Worm (Caenorhabditis elegans): Measurements from ENCODE around the gene pgp-14.

pgp-14 gene

DNA sequence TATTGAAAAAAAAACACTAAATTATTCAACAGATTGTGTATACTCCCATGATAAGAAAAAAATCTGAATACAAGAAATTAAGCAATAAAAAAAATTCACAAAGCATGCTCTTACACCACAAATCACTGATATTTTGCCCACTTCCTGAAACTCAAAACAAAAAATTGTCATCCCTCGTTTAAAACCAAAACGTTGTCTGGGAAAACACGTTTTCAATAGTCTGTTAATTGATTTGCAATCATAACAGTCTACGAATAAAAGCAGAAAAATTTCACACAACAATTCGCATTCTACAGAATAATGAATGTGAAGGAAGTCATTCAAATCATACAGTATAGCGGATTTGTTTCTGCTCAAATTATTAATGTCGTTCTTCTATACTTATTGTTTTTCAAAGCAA, 38.2 kb upstream of the pgp-14 start, which contains the start of gene str-124:
TSS of gene str-124 (plus strand) at position 301 of the 400 bp plus-strand sequence.
- TF ChIP-seq nhr-11 (tag; optimal IDR thresholded peaks at IDR 0.05) (no peak), pqm-1 (tag; optimal IDR thresholded peaks at IDR 0.05) (no peak), aly-2 (tag; optimal IDR thresholded peaks at IDR 0.05) (no peak), pax-3 (tag; optimal IDR thresholded peaks at IDR 0.05) (no peak), lin-15B (tag; optimal IDR thresholded peaks at IDR 0.05) (no peak), nhr-12 (tag; optimal IDR thresholded peaks at IDR 0.05) (no peak), hlh-17 (GFP tag; optimal IDR thresholded peaks at IDR 0.05; ENCODE audit: borderline replicate concordance) (no peak), unc-62 (GFP tag; optimal IDR thresholded peaks at IDR 0.05) (no peak), nhr-19 (GFP tag; conservative IDR thresholded peaks at IDR 0.05) (no peak), lir-3 (tag; optimal IDR thresholded peaks at IDR 0.05; ENCODE audit: poor library complexity) (no peak)

DNA sequence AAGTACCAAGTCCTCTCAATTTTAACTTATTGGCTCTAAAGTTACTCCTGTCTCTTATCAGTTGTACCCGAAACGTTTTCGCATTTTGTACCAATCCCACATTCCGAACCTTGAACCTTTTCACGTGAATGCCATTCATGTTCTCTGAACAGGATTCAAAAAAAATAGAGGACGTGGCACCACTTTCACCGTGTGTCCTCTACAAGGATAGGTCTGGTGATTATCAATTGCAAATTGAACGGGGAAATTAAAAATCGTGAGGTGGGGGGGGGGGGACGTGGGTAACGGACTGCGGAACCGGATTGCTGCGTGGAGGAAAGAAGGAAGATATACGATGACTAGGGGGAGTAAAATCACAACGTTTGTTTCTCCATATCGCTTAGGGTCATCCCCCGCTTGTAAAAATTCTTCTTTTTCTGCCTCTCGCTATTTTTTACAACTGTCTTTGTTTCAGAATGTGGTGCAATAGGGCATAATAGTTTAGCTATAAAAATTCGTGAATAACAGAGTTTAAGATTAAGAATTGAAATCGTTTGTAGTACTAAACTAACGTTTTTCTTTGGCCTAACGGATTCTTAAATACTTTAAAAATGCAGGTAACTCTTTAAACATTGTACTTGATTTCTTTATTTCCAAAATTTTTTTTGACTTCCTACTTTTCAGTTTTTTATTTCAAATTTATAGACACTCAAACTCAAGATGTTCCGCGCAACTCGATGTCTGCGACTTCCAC, 32.5 kb upstream of the pgp-14 start, which contains the start of gene alh-13:
TSS of gene alh-13 (plus strand) at position 683 of the 733 bp plus-strand sequence.
- TF ChIP-seq blmp-1 (tag; optimal IDR thresholded peaks at IDR 0.05) (peak; percentile 72), ets-5 (GFP tag; IDR thresholded peaks at IDR 0.05) (no peak), fkh-10 (GFP tag; optimal IDR thresholded peaks at IDR 0.05) (no peak), nhr-237 (tag; optimal IDR thresholded peaks at IDR 0.05) (no peak), isw-1 (GFP tag; IDR thresholded peaks at IDR 0.05) (no peak), fkh-8 (tag; optimal IDR thresholded peaks at IDR 0.05) (no peak), elt-3 (tag; optimal IDR thresholded peaks at IDR 0.05) (peak in 1 of 6 experiments; percentile 58), unc-130 (tag; optimal IDR thresholded peaks at IDR 0.05) (no peak), mdl-1 (tag; optimal IDR thresholded peaks at IDR 0.05) (peak in 1 of 2 experiments; percentile 28), elt-2 (tag; optimal IDR thresholded peaks at IDR 0.05) (peak; percentile 28), C16A3.4 (tag; optimal IDR thresholded peaks at IDR 0.05) (no peak), mep-1 (tag; optimal IDR thresholded peaks at IDR 0.05) (no peak), sptf-1 (tag; optimal IDR thresholded peaks at IDR 0.05) (no peak), lin-35 (GFP tag; optimal IDR thresholded peaks at IDR 0.05) (no peak), alr-1 (tag; optimal IDR thresholded peaks at IDR 0.05; ENCODE audit: borderline replicate concordance) (no peak), sup-37 (GFP tag; optimal IDR thresholded peaks at IDR 0.05) (no peak), efl-1 (optimal IDR thresholded peaks at IDR 0.05) (no peak), efl-1 (GFP tag; optimal IDR thresholded peaks at IDR 0.05 in 1 of 2) (peak in 1 of 2 experiments; percentile 10), rnt-1 (tag; optimal IDR thresholded peaks at IDR 0.05) (no peak), nhr-20 (tag; optimal IDR thresholded peaks at IDR 0.05) (peak; percentile 17), fkh-4 (tag; optimal IDR thresholded peaks at IDR 0.05; ENCODE audit: borderline replicate concordance) (no peak), tlp-1 (tag; optimal IDR thresholded peaks at IDR 0.05) (no peak), mab-9 (GFP tag; IDR thresholded peaks at IDR 0.05) (no peak), nhr-85 (tag) (peak; percentile 45), egl-27 (tag; optimal IDR thresholded peaks at IDR 0.05) (no peak), jun-1 (tag; optimal IDR thresholded peaks at IDR 0.05) (no peak), nhr-76 (tag; optimal IDR thresholded peaks at IDR 0.05) (no peak), C34B4.2 (tag; optimal IDR thresholded peaks at IDR 0.05) (no peak), nhr-19 (GFP tag; conservative IDR thresholded peaks at IDR 0.05) (peak; percentile 31), lin-13 (GFP tag; optimal IDR thresholded peaks at IDR 0.05) (no peak), lin-14 (GFP tag; optimal IDR thresholded peaks at IDR 0.05) (no peak)

DNA sequence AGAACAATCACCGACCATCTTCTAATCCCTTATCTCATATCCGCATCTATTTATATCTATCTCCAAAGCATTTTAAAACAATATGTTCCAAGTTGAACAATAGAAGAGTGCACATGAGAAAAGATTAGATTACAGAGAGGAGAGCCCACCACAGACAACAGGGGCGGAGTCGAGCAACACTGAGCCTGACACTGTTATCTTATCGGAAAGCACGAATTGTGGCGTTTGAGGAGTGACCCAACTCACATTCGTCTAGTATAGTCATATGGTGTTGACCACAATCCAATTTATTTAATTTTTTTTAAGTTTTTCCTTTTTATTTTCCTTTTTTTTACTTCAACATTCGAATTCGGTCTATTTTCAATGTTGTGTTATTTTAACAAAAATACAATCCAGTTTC, 31.3 kb upstream of the pgp-14 start:
- TF ChIP-seq fos-1 (tag; optimal IDR thresholded peaks at IDR 0.05) (no peak), nhr-84 (tag; optimal IDR thresholded peaks at IDR 0.05) (no peak), elt-2 (tag; optimal IDR thresholded peaks at IDR 0.05) (peak; percentile 80)
